Worm (Caenorhabditis elegans): ENCODE measurements around the gene dmsr-12.

DNA sequence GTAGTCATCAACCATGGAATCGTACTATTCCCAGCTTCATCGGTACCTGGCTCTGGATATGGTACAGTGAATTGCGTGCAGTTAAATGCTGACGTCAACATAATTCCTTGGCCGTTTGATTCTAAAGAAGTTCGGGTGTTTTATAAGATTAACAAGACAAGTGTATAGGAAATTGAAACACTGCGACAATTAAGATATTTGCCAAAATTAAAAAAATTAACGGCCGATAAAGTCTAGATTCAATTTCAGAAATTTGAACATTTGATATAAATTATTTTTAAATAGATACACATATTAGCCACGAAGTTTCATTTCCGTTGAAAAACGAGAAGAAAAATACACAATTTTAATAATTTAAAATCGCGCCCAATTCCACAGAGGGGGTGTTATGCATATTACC lies at the start of gene dmsr-12:
- TF ChIP-seq pqm-1 (tag; optimal IDR thresholded peaks at IDR 0.05) (no peak), nhr-12 (tag; optimal IDR thresholded peaks at IDR 0.05) (no peak), lsy-12 (tag; optimal IDR thresholded peaks at IDR 0.05) (no peak), unc-62 (GFP tag; optimal IDR thresholded peaks at IDR 0.05) (no peak)

Measured in whole organism, L3 larva.